Fruit fly (Drosophila melanogaster) Kc167 (cell line): ENCODE measurements around the gene dunk.

ENCODE experiments used
- Myc ChIP-seq: fragments of >200 bp; optimal IDR thresholded peaks from 2 replicates; lab custom pipeline; 2017; ENCODE audit warnings: missing external identifiers
- Sin3A ChIP-seq: fragments of >200 bp; optimal IDR thresholded peaks from 2 replicates; lab custom pipeline; 2018; ENCODE audit warnings: missing external identifiers
- h ChIP-seq: fragments of >200 bp; optimal IDR thresholded peaks from 3 replicates; lab custom pipeline; 2018; ENCODE audit warnings: missing external identifiers
- insv ChIP-seq: fragments of >200 bp; optimal IDR thresholded peaks from 3 replicates; lab custom pipeline; 2018; ENCODE audit warnings: missing external identifiers
- psq ChIP-seq: fragments of >200 bp; optimal IDR thresholded peaks from 2 replicates; lab custom pipeline; 2017; ENCODE audit warnings: missing external identifiers
- ttk ChIP-seq: sonication (Bioruptor generic); optimal IDR thresholded peaks from 2 replicates; lab custom pipeline; 2017; ENCODE audit warnings: missing external identifiers

dunk gene

dm6 chr2L:22139354-22139753, 12.1 kb upstream of the dunk start:
- TF ChIP-seq ttk (lab: Kevin White, UChicago) (no peak), Sin3A (lab: Kevin White, UChicago) (no peak), Myc (lab: Kevin White, UChicago) (no peak), insv (no peak), psq (lab: Kevin White, UChicago) (no peak), h (no peak)

dm6 chr2L:22139960-22140359, 11.5 kb upstream of the dunk start:
- TF ChIP-seq insv (no peak), h (no peak), ttk (lab: Kevin White, UChicago) (no peak), Sin3A (lab: Kevin White, UChicago) (no peak), psq (lab: Kevin White, UChicago) (no peak), Myc (lab: Kevin White, UChicago) (no peak)

dm6 chr2L:22142696-22143176, 8.7 kb upstream of the dunk start:
- TF ChIP-seq Myc (lab: Kevin White, UChicago): no peak
- no peak for TF ChIP-seq Sin3A (lab: Kevin White, UChicago)

dm6 chr2L:22144127-22144526, 7.3 kb upstream of the dunk start:
- TF ChIP-seq ttk (lab: Kevin White, UChicago) (no peak), h (no peak), psq (lab: Kevin White, UChicago) (no peak), Myc (lab: Kevin White, UChicago) (no peak), Sin3A (lab: Kevin White, UChicago) (no peak), insv (no peak)

- TF ChIP-seq psq (lab: Kevin White, UChicago) (no peak), insv (no peak), Myc (lab: Kevin White, UChicago) (no peak), h (no peak), Sin3A (lab: Kevin White, UChicago) (no peak), ttk (lab: Kevin White, UChicago) (no peak)
These were observed 6.0 kb upstream of the dunk start for dm6 chr2L:22145269-22145917.

- TF ChIP-seq ttk (lab: Kevin White, UChicago): peak; percentile 19
- TF ChIP-seq psq (lab: Kevin White, UChicago): no peak
These were observed 5.2 kb upstream of the dunk start for dm6 chr2L:22146247-22146646.

- no peak for TF ChIP-seq h
- TF ChIP-seq Myc (lab: Kevin White, UChicago): no peak
- no peak for TF ChIP-seq insv
- no peak for TF ChIP-seq ttk (lab: Kevin White, UChicago)
- TF ChIP-seq Sin3A (lab: Kevin White, UChicago): no peak
- no peak for TF ChIP-seq psq (lab: Kevin White, UChicago)
These were observed 2.7 kb upstream of the dunk start for dm6 chr2L:22148713-22149112.

dm6 chr2L:22153246-22153645, 1.8 kb downstream of the dunk start:
- TF ChIP-seq Sin3A (lab: Kevin White, UChicago) (no peak), psq (lab: Kevin White, UChicago) (no peak), ttk (lab: Kevin White, UChicago) (no peak), insv (no peak), h (no peak), Myc (lab: Kevin White, UChicago) (no peak)

dm6 chr2L:22159800-22160199, 8.4 kb downstream of the dunk start:
- TF ChIP-seq ttk (lab: Kevin White, UChicago): no peak
- no peak for TF ChIP-seq insv
- TF ChIP-seq h: no peak
- TF ChIP-seq psq (lab: Kevin White, UChicago): no peak
- TF ChIP-seq Sin3A (lab: Kevin White, UChicago): no peak
- TF ChIP-seq Myc (lab: Kevin White, UChicago): no peak

dm6 chr2L:22163302-22163701, 11.9 kb downstream of the dunk start:
- TF ChIP-seq Sin3A (lab: Kevin White, UChicago): no peak
- TF ChIP-seq psq (lab: Kevin White, UChicago): no peak

dm6 chr2L:22168559-22169027, 17.2 kb downstream of the dunk start:
- no peak for TF ChIP-seq insv
- TF ChIP-seq psq (lab: Kevin White, UChicago): no peak
- no peak for TF ChIP-seq Sin3A (lab: Kevin White, UChicago)
- TF ChIP-seq Myc (lab: Kevin White, UChicago): no peak
- no peak for TF ChIP-seq ttk (lab: Kevin White, UChicago)
- TF ChIP-seq h: no peak

dm6 chr2L:22169044-22169515, 17.7 kb downstream of the dunk start, which contains the start of gene Clamp:
Clamp (minus strand) TSS chr2L:22169143.
- TF ChIP-seq Sin3A (lab: Kevin White, UChicago) (no peak), Myc (lab: Kevin White, UChicago) (no peak), h (no peak), ttk (lab: Kevin White, UChicago) (no peak), psq (lab: Kevin White, UChicago) (no peak), insv (no peak)

- TF ChIP-seq Sin3A (lab: Kevin White, UChicago): no peak
- TF ChIP-seq insv: no peak
- no peak for TF ChIP-seq Myc (lab: Kevin White, UChicago)
- TF ChIP-seq psq (lab: Kevin White, UChicago): no peak
- no peak for TF ChIP-seq h
- TF ChIP-seq ttk (lab: Kevin White, UChicago): no peak
These were observed 23.7 kb downstream of the dunk start, which contains the start of gene CG3635 for dm6 chr2L:22175101-22175500. CG3635 (plus strand) TSS chr2L:22175415.
